Worm (Caenorhabditis elegans): Measurements from ENCODE around the gene irld-26.

- TF ChIP-seq flt-1 (GFP tag; IDR thresholded peaks at IDR 0.05) (no peak), ztf-29 (GFP tag; IDR thresholded peaks at IDR 0.05) (no peak), tab-1 (GFP tag; IDR thresholded peaks at IDR 0.05) (no peak), ref-1 (GFP tag; conservative IDR thresholded peaks at IDR 0.05) (no peak), cog-1 (tag; optimal IDR thresholded peaks at IDR 0.05) (no peak), ztf-23 (GFP tag; IDR thresholded peaks at IDR 0.05) (no peak)
Measured at ce11 chrV:16229439-16229838, 24.5 kb downstream of the irld-26 start.
